Fruit fly (Drosophila melanogaster) whole organism: Measurements from ENCODE around the gene CG5555.

Source experiments
- pan ChIP-seq: fragments of >200 bp; optimal IDR thresholded peaks from 2 replicates; lab custom pipeline; 2017
- psq ChIP-seq: fragments of >200 bp; optimal IDR thresholded peaks from 2 replicates; lab custom pipeline; 2017

DNA sequence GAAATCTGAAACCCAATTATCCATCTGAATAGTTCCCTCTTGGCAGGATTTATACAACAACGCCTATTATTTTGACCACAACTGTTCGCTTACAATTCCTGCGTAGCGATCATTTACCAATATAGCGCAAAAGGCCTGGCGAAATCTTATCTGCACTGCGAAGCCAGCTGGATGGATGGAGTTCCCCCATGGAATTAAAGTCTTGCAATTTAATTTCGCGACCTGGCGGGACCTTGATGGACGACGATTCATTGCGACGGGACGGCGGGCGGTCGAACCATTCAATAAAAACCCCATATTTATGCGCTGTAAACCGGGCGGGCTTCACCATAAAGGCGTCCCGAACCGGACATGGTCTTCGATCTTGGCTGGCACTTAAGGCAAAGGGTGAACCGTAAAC, 27.5 kb downstream of the CG5555 start:
- TF ChIP-seq psq (lab: Kevin White, UChicago) (no peak), pan (no peak)
